Worm (Caenorhabditis elegans) whole organism, mixed stage, embryonic: Measurements from ENCODE around the gene K09D9.9.

Experiments used
- drap-1 ChIP-seq: fragments of 200-800 bp; sonication (Bioruptor generic); optimal IDR thresholded peaks from 3 replicates; lab custom pipeline; 2018; ENCODE audit warnings: mild to moderate bottlenecking, missing genetic modification characterization, missing compliant biosample characterization
- elt-3 ChIP-seq: fragments of 150-350 bp; optimal IDR thresholded peaks from 2 replicates; lab custom pipeline; 2014; ENCODE audit warnings: missing biosample characterization, missing genetic modification characterization
- ham-2 ChIP-seq: fragments of 200-800 bp; sonication (Bioruptor generic); optimal IDR thresholded peaks from 2 replicates; lab custom pipeline; 2018; ENCODE audit warnings: mild to moderate bottlenecking, missing genetic modification characterization, missing compliant biosample characterization
- lin-13 ChIP-seq: fragments of 150-350 bp; optimal IDR thresholded peaks from 2 replicates; lab custom pipeline; 2014; ENCODE audit warnings: missing biosample characterization, missing genetic modification characterization
- nhr-12 ChIP-seq: fragments of 150-350 bp; optimal IDR thresholded peaks from 2 replicates; lab custom pipeline; 2014; ENCODE audit warnings: missing biosample characterization, missing genetic modification characterization
- nhr-76 ChIP-seq: sonication (generic microtip); optimal IDR thresholded peaks from 2 replicates; lab custom pipeline; 2017; ENCODE audit warnings: missing biosample characterization, missing genetic modification characterization
- snpc-4 ChIP-seq: fragments of 150-350 bp; optimal IDR thresholded peaks from 2 replicates; lab custom pipeline; 2014; ENCODE audit warnings: missing biosample characterization, missing genetic modification characterization
- tbx-8 ChIP-seq: fragments of 200-800 bp; sonication (Bioruptor generic); optimal IDR thresholded peaks from 2 replicates; lab custom pipeline; 2018; ENCODE audit warnings: mild to moderate bottlenecking, missing genetic modification characterization, moderate library complexity, missing compliant biosample characterization
- unc-62 ChIP-seq: fragments of 150-350 bp; optimal IDR thresholded peaks from 2 replicates; lab custom pipeline; 2014; ENCODE audit warnings: missing biosample characterization, missing genetic modification reagents, missing genetic modification characterization

DNA sequence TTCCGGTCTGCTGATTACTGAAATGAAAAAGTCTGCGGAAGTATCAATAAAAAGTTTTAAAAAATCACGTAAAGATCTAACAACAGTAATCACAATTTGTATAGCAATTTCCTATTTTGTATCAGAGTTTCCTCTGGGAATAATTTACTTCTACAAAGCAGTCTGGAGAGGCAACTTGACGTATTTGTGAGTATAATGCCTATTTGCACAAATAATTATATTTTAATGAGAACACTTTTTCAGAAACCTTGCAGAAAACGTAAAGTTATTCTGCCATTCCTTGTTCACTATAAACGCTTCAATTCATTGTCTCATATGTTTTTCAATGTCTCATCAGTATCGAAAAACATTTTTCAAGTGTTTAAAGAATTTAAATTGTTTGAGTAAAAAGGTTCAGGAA lies 24.6 kb upstream of the K09D9.9 start:
- TF ChIP-seq unc-62 (GFP tag; lab: Kevin White, UChicago) (no peak), nhr-76 (tag; lab: Kevin White, UChicago) (no peak), ham-2 (GFP tag; lab: Kevin White, UChicago) (no peak), tbx-8 (GFP tag; lab: Kevin White, UChicago) (no peak), nhr-12 (tag; lab: Kevin White, UChicago) (no peak), snpc-4 (tag; lab: Kevin White, UChicago) (no peak), elt-3 (no peak), lin-13 (tag; lab: Kevin White, UChicago) (no peak), drap-1 (GFP tag; lab: Kevin White, UChicago) (no peak)
